Worm (Caenorhabditis elegans): Measurements from ENCODE around the gene W03B1.9.
"Not testable (repeated sequence)": the region's sequence is repeated elsewhere in the genome, so short reads cannot be mapped to it uniquely, and the experiment has no call there.

Gene W03B1.9

DNA sequence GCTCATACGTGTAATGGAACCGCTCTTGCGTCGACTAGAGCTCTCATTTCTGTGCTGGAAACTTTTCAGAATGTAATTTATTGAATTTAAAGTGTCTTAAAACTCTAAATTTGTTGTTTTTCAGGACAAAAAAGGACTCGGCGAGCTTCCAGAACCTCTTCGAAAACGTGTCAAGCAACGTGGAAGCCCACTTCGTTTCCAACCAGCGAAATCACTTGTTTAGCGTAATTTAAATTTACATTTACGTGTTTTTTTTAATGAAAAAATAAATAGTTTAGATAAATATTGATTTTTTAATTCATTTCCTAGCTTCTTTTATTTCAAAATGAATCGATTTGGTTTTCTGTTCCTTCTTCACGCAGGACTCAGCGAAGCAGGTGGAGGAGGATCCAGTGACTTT, 2.9 kb upstream of the W03B1.9 start, which contains the start of gene F55F10.3:
Gene F55F10.3, plus strand, starts transcription at position 301 of the 400 bp plus-strand sequence.
- TF ChIP-seq nhr-237 (tag; optimal IDR thresholded peaks at IDR 0.05) (no peak), elt-3 (tag; optimal IDR thresholded peaks at IDR 0.05) (no peak), sma-9 (GFP tag; optimal IDR thresholded peaks at IDR 0.05) (no peak), sma-9 (tag; optimal IDR thresholded peaks at IDR 0.05) (no peak), mbf-1 (tag; optimal IDR thresholded peaks at IDR 0.05) (no peak), R02D3.7 (tag; optimal IDR thresholded peaks at IDR 0.05) (no peak), dmd-4 (tag; optimal IDR thresholded peaks at IDR 0.05) (no peak)

ce11 chrIV:4357296-4357695, 517 bp upstream of the W03B1.9 start, which contains the start of gene sars-2:
Gene sars-2 (plus strand): TSS chrIV:4357636.
- TF ChIP-seq sem-4 (tag; optimal IDR thresholded peaks at IDR 0.05) (no peak), peb-1 (tag; optimal IDR thresholded peaks at IDR 0.05) (no peak), egl-27 (tag; optimal IDR thresholded peaks at IDR 0.05) (no peak), C34F6.9 (tag; optimal IDR thresholded peaks at IDR 0.05) (peak; percentile 49), sma-9 (GFP tag; optimal IDR thresholded peaks at IDR 0.05) (no peak), sma-9 (tag; optimal IDR thresholded peaks at IDR 0.05) (no peak), ama-1 (optimal IDR thresholded peaks at IDR 0.05) (no peak), Y55F3AM.14 (GFP tag; optimal IDR thresholded peaks at IDR 0.05) (no peak), ztf-4 (tag; optimal IDR thresholded peaks at IDR 0.05) (no peak), crh-2 (tag; optimal IDR thresholded peaks at IDR 0.05) (no peak), F13H6.1 (tag; optimal IDR thresholded peaks at IDR 0.05) (no peak), nhr-129 (tag; optimal IDR thresholded peaks at IDR 0.05) (peak; percentile 7), lin-11 (tag; optimal IDR thresholded peaks at IDR 0.05) (no peak), nhr-23 (tag; optimal IDR thresholded peaks at IDR 0.05) (no peak), nhr-237 (tag; optimal IDR thresholded peaks at IDR 0.05) (no peak), lsy-2 (tag; optimal IDR thresholded peaks at IDR 0.05) (peak in 1 of 2 experiments; percentile 65), alr-1 (tag; optimal IDR thresholded peaks at IDR 0.05) (no peak), unc-55 (GFP tag; optimal IDR thresholded peaks at IDR 0.05) (peak; percentile 82), aly-2 (tag; optimal IDR thresholded peaks at IDR 0.05) (no peak), ceh-16 (tag; optimal IDR thresholded peaks at IDR 0.05) (no peak), R02D3.7 (tag; optimal IDR thresholded peaks at IDR 0.05) (no peak), nhr-10 (tag; optimal IDR thresholded peaks at IDR 0.05) (no peak), nhr-25 (tag; optimal IDR thresholded peaks at IDR 0.05) (no peak), gmeb-1 (tag; optimal IDR thresholded peaks at IDR 0.05) (peak; percentile 93), skn-1 (tag; optimal IDR thresholded peaks at IDR 0.05) (no peak), dmd-4 (tag; optimal IDR thresholded peaks at IDR 0.05) (no peak)

- not testable (repeated sequence) for TF ChIP-seq ceh-82, nhr-23, nhr-77 (tag; optimal IDR thresholded peaks at IDR 0.05)
Observed at ce11 chrIV:4348146-4348545, 8.6 kb downstream of the W03B1.9 start, which contains the start of gene W03B1.5. Gene W03B1.5 (plus strand): TSS chrIV:4348446.

ce11 chrIV:4347578-4348003, 9.2 kb downstream of the W03B1.9 start:
- TF ChIP-seq lsy-2 (tag; optimal IDR thresholded peaks at IDR 0.05) (no peak), ama-1 (optimal IDR thresholded peaks at IDR 0.05) (peak; percentile 46)

ce11 chrIV:4346512-4346911, 10.3 kb downstream of the W03B1.9 start, which contains the start of gene oac-52:
Gene oac-52 (minus strand): TSS chrIV:4346612.
- no peak for TF ChIP-seq nhr-25 (tag; optimal IDR thresholded peaks at IDR 0.05)
- TF ChIP-seq fos-1 (tag; optimal IDR thresholded peaks at IDR 0.05), result no peak
- no peak for TF ChIP-seq C34F6.9 (tag; optimal IDR thresholded peaks at IDR 0.05)
- TF ChIP-seq lin-11 (tag; optimal IDR thresholded peaks at IDR 0.05), result no peak
- TF ChIP-seq ceh-16 (tag; optimal IDR thresholded peaks at IDR 0.05), result no peak
- TF ChIP-seq mab-5 (tag; optimal IDR thresholded peaks at IDR 0.05), result no peak
- TF ChIP-seq ztf-1 (GFP tag; conservative IDR thresholded peaks at IDR 0.05), result no peak
- TF ChIP-seq lin-13 (GFP tag; optimal IDR thresholded peaks at IDR 0.05), result no peak
- TF ChIP-seq gmeb-1 (tag; optimal IDR thresholded peaks at IDR 0.05), result no peak
- no peak for TF ChIP-seq nhr-12 (tag; optimal IDR thresholded peaks at IDR 0.05)
- no peak for TF ChIP-seq mdl-1 (tag; optimal IDR thresholded peaks at IDR 0.05)
- TF ChIP-seq ama-1 (optimal IDR thresholded peaks at IDR 0.05), result no peak
- TF ChIP-seq F13H6.1 (tag; optimal IDR thresholded peaks at IDR 0.05), result no peak
- no peak for TF ChIP-seq dmd-4 (tag; optimal IDR thresholded peaks at IDR 0.05)

All from whole organism, L2 larva.